Worm (Caenorhabditis elegans) whole organism, L1 larva: ENCODE measurements around the gene T04C4.3.

Experiments used
- aly-2 ChIP-seq: fragments of 150-350 bp; optimal IDR thresholded peaks from 2 replicates; lab custom pipeline; 2014; ENCODE audit warnings: missing biosample characterization, missing genetic modification characterization
- blmp-1 ChIP-seq: fragments of 150-350 bp; optimal IDR thresholded peaks from 2 replicates; lab custom pipeline; 2014; ENCODE audit warnings: missing biosample characterization, missing genetic modification characterization
- egl-27 ChIP-seq, 2 experiments: fragments of 150-350 bp in 1 of 2; sonication (generic microtip); optimal IDR thresholded peaks; 3 replicates each; lab custom pipeline; 2017 to 2018; ENCODE audit warnings: missing biosample characterization in 2 of 2, missing genetic modification characterization in 2 of 2, missing genetic modification reagents in 2 of 2
- ets-5 ChIP-seq: fragments of 200-800 bp; sonication (Bioruptor generic); IDR thresholded peaks from 2 replicates; pipeline ENCODE4 v1.3.6; 2022; ENCODE audit warnings: missing genetic modification characterization, missing compliant biosample characterization
- lir-3 ChIP-seq: sonication (generic microtip); optimal IDR thresholded peaks from 2 replicates; lab custom pipeline; 2016; ENCODE audit warnings: mild to moderate bottlenecking, missing genetic modification characterization, moderate library complexity, missing compliant biosample characterization; ENCODE audit not compliant: poor library complexity
- nhr-11 ChIP-seq: fragments of 150-350 bp; optimal IDR thresholded peaks from 2 replicates; lab custom pipeline; 2014; ENCODE audit warnings: missing biosample characterization, missing genetic modification characterization
- nhr-12 ChIP-seq: sonication (generic microtip); optimal IDR thresholded peaks from 2 replicates; lab custom pipeline; 2017; ENCODE audit warnings: missing biosample characterization, missing genetic modification characterization
- nhr-28 ChIP-seq: fragments of 150-350 bp; optimal IDR thresholded peaks from 2 replicates; lab custom pipeline; 2014; ENCODE audit warnings: missing biosample characterization, missing genetic modification characterization
- pag-3 ChIP-seq: sonication (generic microtip); optimal IDR thresholded peaks from 2 replicates; lab custom pipeline; 2017; ENCODE audit warnings: missing genetic modification characterization, mild to moderate bottlenecking, missing compliant biosample characterization, antibody characterized with exemption, borderline replicate concordance; ENCODE audit not compliant: insufficient read depth
- tbx-2 ChIP-seq: sonication (generic microtip); optimal IDR thresholded peaks from 2 replicates; lab custom pipeline; 2016; ENCODE audit warnings: missing genetic modification characterization, missing compliant biosample characterization
- ztf-11 ChIP-seq, 2 experiments: sonication (generic microtip); optimal IDR thresholded peaks; 2 replicates each; lab custom pipeline; 2016 to 2017; ENCODE audit warnings: missing genetic modification characterization in 2 of 2, missing biosample characterization in 1 of 2, missing compliant biosample characterization in 1 of 2

ce11 chrIV:2222528-2222927, 5.9 kb upstream of the T04C4.3 start, which contains the start of gene fnip-2:
- TF ChIP-seq egl-27 (tag; optimal IDR thresholded peaks at IDR 0.05; lab: Kevin White, UChicago) = no peak
- no peak for TF ChIP-seq nhr-28 (tag; lab: Kevin White, UChicago)
- no peak for TF ChIP-seq ztf-11 (tag; optimal IDR thresholded peaks at IDR 0.05; lab: Kevin White, UChicago)
- TF ChIP-seq tbx-2 (tag; lab: Kevin White, UChicago) = no peak
- no peak for TF ChIP-seq nhr-12
- no peak for TF ChIP-seq ets-5
- no peak for TF ChIP-seq aly-2
- no peak for TF ChIP-seq blmp-1
- no peak for TF ChIP-seq pag-3 (tag; lab: Kevin White, UChicago)
- TF ChIP-seq lir-3 = no peak
- TF ChIP-seq nhr-11 (tag; lab: Kevin White, UChicago) = no peak
